Worm (Caenorhabditis elegans) whole organism, L4 larva: ENCODE results near the gene isy-1.

Experiments used
- F10B5.3 ChIP-seq: sonication (generic microtip); optimal IDR thresholded peaks from 2 replicates; lab custom pipeline; 2016; ENCODE audit warnings: mild to moderate bottlenecking, missing genetic modification characterization, missing compliant biosample characterization
- R02D3.7 ChIP-seq: fragments of 150-350 bp; sonication (generic microtip); optimal IDR thresholded peaks from 3 replicates; lab custom pipeline; 2014; ENCODE audit warnings: missing biosample characterization, missing genetic modification characterization
- T20F7.1 ChIP-seq: fragments of 200-800 bp; sonication (Bioruptor generic); optimal IDR thresholded peaks from 2 replicates; lab custom pipeline; 2018; ENCODE audit warnings: mild to moderate bottlenecking, missing genetic modification characterization, missing compliant biosample characterization
- Y105C5A.15 ChIP-seq: fragments of 200-800 bp; sonication (Bioruptor generic); IDR thresholded peaks from 2 replicates; pipeline ENCODE4 v1.3.6; 2022; ENCODE audit warnings: missing genetic modification characterization, missing compliant biosample characterization
- Y48G9A.11 ChIP-seq: fragments of 200-800 bp; sonication (Bioruptor generic); IDR thresholded peaks from 2 replicates; pipeline ENCODE4 v1.3.6; 2022; ENCODE audit warnings: missing genetic modification reagents, missing genetic modification characterization, missing compliant biosample characterization
- aha-1 ChIP-seq: fragments of 150-350 bp; peaks from one replicate; lab custom pipeline; 2014; ENCODE audit warnings: missing biosample characterization, missing genetic modification characterization
- aly-2 ChIP-seq: sonication (generic microtip); optimal IDR thresholded peaks from 2 replicates; lab custom pipeline; 2018; ENCODE audit warnings: missing biosample characterization, missing genetic modification characterization
- ama-1 ChIP-seq: fragments of 150-350 bp; optimal IDR thresholded peaks from 2 replicates; lab custom pipeline; 2014; ENCODE audit warnings: inconsistent platforms, mixed read lengths
- arid-1 ChIP-seq: fragments of 200-800 bp; sonication (Bioruptor generic); conservative IDR thresholded peaks from 2 replicates; pipeline ENCODE4 v1.3.6; 2022; ENCODE audit warnings: missing genetic modification reagents, missing genetic modification characterization, missing compliant biosample characterization
- attf-4 ChIP-seq: sonication (generic microtip); optimal IDR thresholded peaks from 3 replicates; lab custom pipeline; 2017; ENCODE audit warnings: missing biosample characterization, missing genetic modification characterization
- ceh-62 ChIP-seq: sonication (generic microtip); optimal IDR thresholded peaks from 2 replicates; lab custom pipeline; 2017; ENCODE audit warnings: missing biosample characterization, missing genetic modification characterization
- ces-1 ChIP-seq: fragments of 150-350 bp; sonication (generic microtip); optimal IDR thresholded peaks from 4 replicates; lab custom pipeline; 2014; ENCODE audit warnings: missing biosample characterization, missing genetic modification reagents, missing genetic modification characterization
- daf-16 ChIP-seq, 3 experiments: sonication (generic microtip); optimal IDR thresholded peaks; 2 replicates each; lab custom pipeline; 2016 to 2017; ENCODE audit warnings: missing genetic modification characterization in 3 of 3, missing genetic modification reagents in 3 of 3, mild to moderate bottlenecking in 2 of 3, missing compliant biosample characterization in 2 of 3, missing biosample characterization in 1 of 3, moderate library complexity in 1 of 3
- daf-19 ChIP-seq: fragments of 200-800 bp; sonication (Bioruptor generic); conservative IDR thresholded peaks from 2 replicates; pipeline ENCODE4 v1.3.6; 2022; ENCODE audit warnings: missing genetic modification characterization, missing compliant biosample characterization
- daf-8 ChIP-seq: fragments of 200-800 bp; sonication (Bioruptor generic); IDR thresholded peaks from 2 replicates; pipeline ENCODE4 v1.3.6; 2022; ENCODE audit warnings: missing genetic modification characterization, missing compliant biosample characterization
- dmd-6 ChIP-seq: fragments of 200-800 bp; sonication (Bioruptor generic); IDR thresholded peaks from 2 replicates; pipeline ENCODE4 v1.3.6; 2022; ENCODE audit warnings: missing genetic modification reagents, missing genetic modification characterization, missing compliant biosample characterization
- dmd-9 ChIP-seq: fragments of 200-800 bp; sonication (Bioruptor generic); IDR thresholded peaks from 2 replicates; pipeline ENCODE4 v1.3.6; 2022; ENCODE audit warnings: missing genetic modification reagents, missing genetic modification characterization, missing compliant biosample characterization
- dpl-1 ChIP-seq: fragments of 150-350 bp; optimal IDR thresholded peaks from 2 replicates; lab custom pipeline; 2014; ENCODE audit warnings: missing biosample characterization, missing genetic modification reagents, missing genetic modification characterization
- fkh-10 ChIP-seq: fragments of 150-350 bp; optimal IDR thresholded peaks from 2 replicates; lab custom pipeline; 2014; ENCODE audit warnings: missing biosample characterization, missing genetic modification reagents, missing genetic modification characterization
- hif-1 ChIP-seq, 2 experiments: sonication (generic microtip); optimal IDR thresholded peaks; 2 replicates each; lab custom pipeline; 2016 to 2017; ENCODE audit warnings: missing compliant biosample characterization in 2 of 2, missing genetic modification characterization in 2 of 2, missing genetic modification reagents in 2 of 2, missing genotype in 2 of 2, mild to moderate bottlenecking in 1 of 2
- hlh-11 ChIP-seq: fragments of 200-800 bp; sonication (Bioruptor generic); optimal IDR thresholded peaks from 2 replicates; lab custom pipeline; 2018; ENCODE audit warnings: mild to moderate bottlenecking, missing genetic modification characterization, missing compliant biosample characterization
- jun-1 ChIP-seq: fragments of 150-350 bp; optimal IDR thresholded peaks from 2 replicates; lab custom pipeline; 2014; ENCODE audit warnings: missing biosample characterization, missing genetic modification reagents, missing genetic modification characterization
- lim-7 ChIP-seq: fragments of 200-800 bp; sonication (Bioruptor generic); IDR thresholded peaks from 2 replicates; pipeline ENCODE4 v1.3.6; 2022; ENCODE audit warnings: missing genetic modification characterization, missing compliant biosample characterization
- lin-1 ChIP-seq: fragments of 200-800 bp; sonication (Bioruptor generic); IDR thresholded peaks from 2 replicates; pipeline ENCODE4 v1.3.6; 2022; ENCODE audit warnings: missing genetic modification reagents, missing genetic modification characterization, missing compliant biosample characterization
- lin-13 ChIP-seq: fragments of 150-350 bp; optimal IDR thresholded peaks from 2 replicates; lab custom pipeline; 2014; ENCODE audit warnings: missing biosample characterization, missing genetic modification reagents, missing genetic modification characterization
- lin-38 ChIP-seq: fragments of 200-800 bp; sonication (Bioruptor generic); IDR thresholded peaks from 2 replicates; pipeline ENCODE4 v1.3.6; 2022; ENCODE audit warnings: missing genetic modification reagents, missing genetic modification characterization, missing compliant biosample characterization
- mxl-2 ChIP-seq: fragments of 200-800 bp; sonication (Bioruptor generic); conservative IDR thresholded peaks from 2 replicates; pipeline ENCODE4 v1.3.6; 2022; ENCODE audit warnings: missing genetic modification reagents, missing genetic modification characterization, missing compliant biosample characterization
- mxl-3 ChIP-seq: fragments of 200-800 bp; sonication (Bioruptor generic); optimal IDR thresholded peaks from 2 replicates; lab custom pipeline; 2018; ENCODE audit warnings: mild to moderate bottlenecking, missing genetic modification characterization, missing compliant biosample characterization
- nhr-102 ChIP-seq: sonication (generic microtip); optimal IDR thresholded peaks from 2 replicates; lab custom pipeline; 2016; ENCODE audit warnings: mild to moderate bottlenecking, missing genetic modification characterization, moderate library complexity, missing compliant biosample characterization
- nhr-111 ChIP-seq: fragments of 200-800 bp; sonication (Bioruptor generic); optimal IDR thresholded peaks from 2 replicates; lab custom pipeline; 2018; ENCODE audit warnings: mild to moderate bottlenecking, missing genetic modification characterization, missing compliant biosample characterization
- nhr-25 ChIP-seq: sonication (generic microtip); optimal IDR thresholded peaks from 2 replicates; lab custom pipeline; 2017; ENCODE audit warnings: missing genetic modification characterization, mild to moderate bottlenecking, missing compliant biosample characterization, antibody characterized with exemption, moderate library complexity, borderline replicate concordance; ENCODE audit not compliant: insufficient read depth
- nhr-41 ChIP-seq: fragments of 200-800 bp; sonication (Bioruptor generic); IDR thresholded peaks from 2 replicates; pipeline ENCODE4 v1.3.6; 2022; ENCODE audit warnings: missing genetic modification reagents, missing genetic modification characterization, missing compliant biosample characterization
- nhr-42 ChIP-seq: fragments of 200-800 bp; sonication (Bioruptor generic); IDR thresholded peaks from 2 replicates; pipeline ENCODE4 v1.3.6; 2022; ENCODE audit warnings: missing genetic modification characterization, missing compliant biosample characterization
- nhr-77 ChIP-seq: fragments of 150-350 bp; optimal IDR thresholded peaks from 2 replicates; lab custom pipeline; 2014; ENCODE audit warnings: missing biosample characterization, missing genetic modification characterization
- php-3 ChIP-seq: fragments of 200-800 bp; sonication (Bioruptor generic); IDR thresholded peaks from 2 replicates; pipeline ENCODE4 v1.3.6; 2022; ENCODE audit warnings: missing genetic modification reagents, missing genetic modification characterization, missing compliant biosample characterization
- pqm-1 ChIP-seq: sonication (generic microtip); optimal IDR thresholded peaks from 2 replicates; lab custom pipeline; 2017; ENCODE audit warnings: missing biosample characterization, missing genetic modification characterization
- rbr-2 ChIP-seq: sonication (generic microtip); optimal IDR thresholded peaks from 2 replicates; lab custom pipeline; 2016; ENCODE audit warnings: missing genotype, missing genetic modification characterization, missing compliant biosample characterization
- saeg-2 ChIP-seq: fragments of 200-800 bp; sonication (Bioruptor generic); IDR thresholded peaks from 2 replicates; pipeline ENCODE4 v1.3.6; 2022; ENCODE audit warnings: missing genetic modification reagents, missing genetic modification characterization, missing compliant biosample characterization
- sdz-12 ChIP-seq: fragments of 200-800 bp; sonication (Bioruptor generic); optimal IDR thresholded peaks from 2 replicates; lab custom pipeline; 2018; ENCODE audit warnings: mild to moderate bottlenecking, missing genetic modification characterization, missing compliant biosample characterization
- set-16 ChIP-seq: fragments of 200-800 bp; sonication (Bioruptor generic); IDR thresholded peaks from 2 replicates; pipeline ENCODE4 v1.3.6; 2022; ENCODE audit warnings: missing genetic modification reagents, missing genetic modification characterization, missing compliant biosample characterization
- skn-1 ChIP-seq: fragments of 150-350 bp; optimal IDR thresholded peaks from 2 replicates; lab custom pipeline; 2014; ENCODE audit warnings: missing biosample characterization, missing genetic modification characterization
- spr-1 ChIP-seq: sonication (generic microtip); optimal IDR thresholded peaks from 2 replicates; lab custom pipeline; 2016; ENCODE audit warnings: mild to moderate bottlenecking, missing genetic modification characterization, missing compliant biosample characterization
- tag-97 ChIP-seq: fragments of 200-800 bp; sonication (Bioruptor generic); IDR thresholded peaks from 2 replicates; pipeline ENCODE4 v1.3.6; 2022; ENCODE audit warnings: missing genetic modification characterization, missing compliant biosample characterization
- unc-39 ChIP-seq: sonication (generic microtip); optimal IDR thresholded peaks from 2 replicates; lab custom pipeline; 2017; ENCODE audit warnings: missing biosample characterization, missing genetic modification characterization
- vab-7 ChIP-seq: fragments of 200-800 bp; sonication (Bioruptor generic); IDR thresholded peaks from 2 replicates; pipeline ENCODE4 v1.3.6; 2022; ENCODE audit warnings: missing genetic modification reagents, missing genetic modification characterization, missing compliant biosample characterization
- zfp-3 ChIP-seq: fragments of 200-800 bp; sonication (Bioruptor generic); conservative IDR thresholded peaks from 2 replicates; pipeline ENCODE4 v1.3.6; 2022; ENCODE audit warnings: missing genetic modification reagents, missing genetic modification characterization, missing compliant biosample characterization
- zip-2 ChIP-seq: fragments of 150-350 bp; optimal IDR thresholded peaks from 2 replicates; lab custom pipeline; 2014; ENCODE audit warnings: missing biosample characterization, missing genetic modification characterization
- ztf-11 ChIP-seq: fragments of 150-350 bp; optimal IDR thresholded peaks from 2 replicates; lab custom pipeline; 2014; ENCODE audit warnings: missing biosample characterization, missing genetic modification characterization
- ztf-7 ChIP-seq: fragments of 150-350 bp; optimal IDR thresholded peaks from 2 replicates; lab custom pipeline; 2014; ENCODE audit warnings: missing biosample characterization, missing genetic modification characterization

Gene isy-1

DNA sequence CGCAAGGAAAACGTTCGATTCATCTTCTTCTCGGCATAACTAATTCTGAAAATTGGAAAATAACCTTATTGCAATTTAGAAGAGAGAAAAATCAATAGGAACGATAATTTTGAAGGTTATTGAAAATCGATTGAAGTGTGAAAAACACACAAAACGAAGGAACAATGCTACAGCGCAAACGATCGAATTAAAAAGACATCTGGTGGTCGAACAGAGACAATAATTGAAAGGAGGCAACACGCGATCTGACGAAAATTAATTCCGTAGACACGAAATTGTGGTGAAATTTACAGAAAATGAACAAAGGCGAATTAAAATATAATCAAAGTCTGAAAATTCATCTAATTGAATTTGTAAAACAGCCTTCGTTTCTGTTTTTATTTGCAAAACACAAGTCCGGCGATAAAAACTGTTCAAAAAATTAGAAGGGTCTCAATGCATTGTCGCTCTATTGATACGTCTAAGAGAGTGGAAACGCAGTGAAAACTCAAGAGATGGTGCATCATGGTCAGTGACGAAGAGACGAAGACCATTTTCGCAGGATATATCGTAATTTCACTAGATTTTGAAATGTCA lies 39.0 kb upstream of the isy-1 start, which contains the start of gene pak-2 (continued):
- TF ChIP-seq Y48G9A.11 (GFP tag; lab: Robert Waterston, UW) (0 out of 2 replicates have a peak, but pooled peaks have one; percentile 45), nhr-77 (tag; lab: Kevin White, UChicago) (peak; percentile 83), lin-38 (peak; percentile 95), daf-8 (GFP tag; lab: Robert Waterston, UW) (no peak), arid-1 (no peak), aha-1 (no peak), tag-97 (no peak), hif-1 (tag; optimal IDR thresholded peaks at IDR 0.05; lab: Kevin White, UChicago) (peak in 1 of 2 experiments; percentile 93), mxl-3 (peak; percentile 81), dpl-1 (GFP tag; lab: Kevin White, UChicago) (peak; percentile 65), ceh-62 (tag; lab: Kevin White, UChicago) (no peak), ztf-7 (tag; lab: Kevin White, UChicago) (no peak), set-16 (no peak), attf-4 (no peak), dmd-6 (GFP tag; lab: Robert Waterston, UW) (peak; percentile 35; the same call in 1 of the 2 replicates), lim-7 (GFP tag; lab: Robert Waterston, UW) (no peak), R02D3.7 (tag; lab: Kevin White, UChicago) (no peak), unc-39 (no peak), nhr-41 (GFP tag; lab: Robert Waterston, UW) (no peak), ztf-11 (tag; lab: Kevin White, UChicago) (no peak), hlh-11 (tag; lab: Kevin White, UChicago) (peak; percentile 72), ces-1 (GFP tag; lab: Kevin White, UChicago) (no peak), daf-19 (GFP tag; lab: Robert Waterston, UW) (0 out of 2 replicates have a peak, but pooled peaks have one; percentile 44), zip-2 (no peak), saeg-2 (GFP tag; lab: Robert Waterston, UW) (no peak), daf-16 (GFP tag; optimal IDR thresholded peaks at IDR 0.05; lab: Kevin White, UChicago) (no peak), daf-16 (tag; optimal IDR thresholded peaks at IDR 0.05; lab: Kevin White, UChicago) (peak; percentile 39), spr-1 (no peak), nhr-42 (GFP tag; lab: Robert Waterston, UW) (no peak), zfp-3 (GFP tag; lab: Robert Waterston, UW) (no peak), mxl-2 (GFP tag; lab: Robert Waterston, UW) (no peak), fkh-10 (GFP tag; lab: Kevin White, UChicago) (peak; percentile 90), php-3 (GFP tag; lab: Robert Waterston, UW) (no peak), dmd-9 (GFP tag; lab: Robert Waterston, UW) (0 out of 2 replicates have a peak, but pooled peaks have one; percentile 49), nhr-25 (tag; lab: Kevin White, UChicago) (peak; percentile 62), aly-2 (tag; lab: Kevin White, UChicago) (no peak), ama-1 (lab: Kevin White, UChicago) (no peak), rbr-2 (tag; lab: Kevin White, UChicago) (peak; percentile 68), jun-1 (tag; lab: Kevin White, UChicago) (no peak), sdz-12 (GFP tag; lab: Kevin White, UChicago) (no peak), skn-1 (tag; lab: Kevin White, UChicago) (no peak), lin-1 (GFP tag; lab: Robert Waterston, UW) (no peak), nhr-102 (tag; lab: Kevin White, UChicago) (no peak), nhr-111 (no peak), T20F7.1 (GFP tag; lab: Kevin White, UChicago) (peak; percentile 82), lin-13 (GFP tag; lab: Kevin White, UChicago) (peak; percentile 69), vab-7 (GFP tag; lab: Robert Waterston, UW) (peak; percentile 67), Y105C5A.15 (no peak), pqm-1 (tag; lab: Kevin White, UChicago) (peak; percentile 0), F10B5.3 (no peak)
- TF ChIP-seq, all 104 proteins: peak for 35
